Worm (Caenorhabditis elegans) whole organism, late embryonic: ENCODE results near the gene T04C12.11.

ENCODE experiments used
- Y22D7AL.16 ChIP-seq: sonication (generic microtip); optimal IDR thresholded peaks from 2 replicates; lab custom pipeline; 2016; ENCODE audit warnings: missing genetic modification characterization, missing compliant biosample characterization
- ama-1 ChIP-seq: fragments of 150-350 bp; optimal IDR thresholded peaks from 2 replicates; lab custom pipeline; 2014
- ceh-19 ChIP-seq: fragments of 200-800 bp; sonication (Bioruptor generic); optimal IDR thresholded peaks from 2 replicates; lab custom pipeline; 2018; ENCODE audit warnings: mild to moderate bottlenecking, missing genetic modification characterization, missing compliant biosample characterization
- ceh-24 ChIP-seq: sonication (generic microtip); optimal IDR thresholded peaks from 2 replicates; lab custom pipeline; 2016; ENCODE audit warnings: mild to moderate bottlenecking, missing genetic modification characterization, missing compliant biosample characterization
- che-1 ChIP-seq: sonication (generic microtip); optimal IDR thresholded peaks from 2 replicates; lab custom pipeline; 2016; ENCODE audit warnings: mild to moderate bottlenecking, missing genetic modification characterization, missing compliant biosample characterization
- elt-2 ChIP-seq: sonication (generic microtip); optimal IDR thresholded peaks from 2 replicates; lab custom pipeline; 2016; ENCODE audit warnings: missing genetic modification reagents, missing genetic modification characterization, missing compliant biosample characterization
- hlh-13 ChIP-seq: fragments of 200-800 bp; sonication (Bioruptor generic); optimal IDR thresholded peaks from 2 replicates; lab custom pipeline; 2018; ENCODE audit warnings: mild to moderate bottlenecking, missing genetic modification characterization, missing compliant biosample characterization
- hlh-15 ChIP-seq: sonication (generic microtip); optimal IDR thresholded peaks from 2 replicates; lab custom pipeline; 2016; ENCODE audit warnings: missing genetic modification characterization, missing compliant biosample characterization
- hlh-30 ChIP-seq: sonication (generic microtip); optimal IDR thresholded peaks from 2 replicates; lab custom pipeline; 2017; ENCODE audit warnings: antibody characterized with exemption, missing genetic modification characterization, missing compliant biosample characterization; ENCODE audit not compliant: insufficient read depth
- hlh-6 ChIP-seq: sonication (generic microtip); optimal IDR thresholded peaks from 2 replicates; lab custom pipeline; 2016; ENCODE audit warnings: missing genotype, missing genetic modification characterization, missing compliant biosample characterization
- hlh-8 ChIP-seq: sonication (generic microtip); optimal IDR thresholded peaks from 2 replicates; lab custom pipeline; 2016; ENCODE audit warnings: missing genotype, missing genetic modification characterization, missing compliant biosample characterization
- nhr-232 ChIP-seq: sonication (generic microtip); optimal IDR thresholded peaks from 2 replicates; lab custom pipeline; 2016; ENCODE audit warnings: missing genetic modification characterization, missing compliant biosample characterization
- pag-3 ChIP-seq: sonication (generic microtip); optimal IDR thresholded peaks from 2 replicates; lab custom pipeline; 2016; ENCODE audit warnings: missing compliant biosample characterization, missing genetic modification characterization, borderline replicate concordance
- pat-9 ChIP-seq: fragments of 200-800 bp; sonication (Bioruptor generic); optimal IDR thresholded peaks from 2 replicates; lab custom pipeline; 2018; ENCODE audit warnings: mild to moderate bottlenecking, missing genetic modification characterization, moderate library complexity, missing compliant biosample characterization
- pqm-1 ChIP-seq: sonication (generic microtip); optimal IDR thresholded peaks from 2 replicates; lab custom pipeline; 2016; ENCODE audit warnings: missing genetic modification characterization, missing compliant biosample characterization
- ref-2 ChIP-seq: sonication (generic microtip); optimal IDR thresholded peaks from 2 replicates; lab custom pipeline; 2016; ENCODE audit warnings: missing genetic modification characterization, missing compliant biosample characterization
- tbx-2 ChIP-seq: sonication (generic microtip); optimal IDR thresholded peaks from 2 replicates; lab custom pipeline; 2016; ENCODE audit warnings: missing genetic modification characterization, missing compliant biosample characterization

The T04C12.11 gene

DNA sequence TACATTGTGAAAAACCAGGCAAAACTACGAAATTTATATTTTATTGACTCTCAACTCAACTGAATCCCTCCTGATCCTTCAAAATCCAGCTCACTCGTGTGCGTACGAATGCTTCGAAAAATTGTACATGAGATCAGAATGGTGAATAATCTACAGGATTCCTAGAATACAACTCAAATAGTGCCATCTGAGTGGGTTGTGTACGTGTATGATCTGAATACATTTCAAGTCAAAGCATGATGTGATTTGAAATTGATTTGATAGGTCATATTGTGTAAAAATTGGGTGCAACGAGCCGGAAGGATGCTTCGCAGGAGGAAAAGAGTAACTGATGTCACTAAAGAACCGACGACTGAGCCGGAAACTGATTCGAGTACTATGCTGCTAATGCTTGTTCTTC, 49.3 kb downstream of the T04C12.11 start:
- TF ChIP-seq hlh-6, result no peak
- no peak for TF ChIP-seq Y22D7AL.16
- no peak for TF ChIP-seq ceh-24 (tag; lab: Kevin White, UChicago)
- TF ChIP-seq nhr-232 (tag; lab: Kevin White, UChicago), result no peak
- no peak for TF ChIP-seq ama-1 (lab: Kevin White, UChicago)
- TF ChIP-seq pqm-1 (tag; lab: Kevin White, UChicago), result no peak
- no peak for TF ChIP-seq hlh-8 (tag; lab: Kevin White, UChicago)
- TF ChIP-seq hlh-13 (GFP tag; lab: Kevin White, UChicago), result no peak
- no peak for TF ChIP-seq ceh-19 (GFP tag; lab: Kevin White, UChicago)
- no peak for TF ChIP-seq tbx-2 (tag; lab: Kevin White, UChicago)
- no peak for TF ChIP-seq hlh-15 (tag; lab: Kevin White, UChicago)
- TF ChIP-seq pag-3 (tag; lab: Kevin White, UChicago), result no peak
- TF ChIP-seq elt-2, result no peak
- TF ChIP-seq pat-9 (tag; lab: Kevin White, UChicago), result no peak
- TF ChIP-seq che-1 (tag; lab: Kevin White, UChicago), result no peak
- TF ChIP-seq ref-2 (tag; lab: Kevin White, UChicago), result no peak
- no peak for TF ChIP-seq hlh-30 (tag; lab: Kevin White, UChicago)
